Fruit fly (Drosophila melanogaster) whole organism, embryonic: ENCODE results near the gene rdog.
A peak's percentile ranks its signal among the peaks of the same experiment; 100 is the strongest.

ENCODE experiments used
- Atf6 ChIP-seq: fragments of 200-800 bp; sonication (Bioruptor generic); IDR thresholded peaks from 2 replicates; pipeline ENCODE4 v1.3.6; 2022; ENCODE audit warnings: missing biosample characterization, missing genetic modification characterization
- Bgb ChIP-seq: fragments of 200-800 bp; sonication (Bioruptor generic); IDR thresholded peaks from 2 replicates; pipeline ENCODE4 v1.3.6; 2022; ENCODE audit warnings: missing biosample characterization, missing genetic modification characterization; ENCODE audit not compliant: partially characterized antibody
- CG10209 ChIP-seq: fragments of 200-800 bp; sonication (Bioruptor generic); optimal IDR thresholded peaks from 3 replicates; lab custom pipeline; 2017; ENCODE audit warnings: missing biosample characterization, mild to moderate bottlenecking, missing genetic modification characterization, missing genetic modification reagents
- CG1024 ChIP-seq: fragments of 200-800 bp; sonication (Bioruptor generic); IDR thresholded peaks from 2 replicates; pipeline ENCODE4 v1.3.6; 2022; ENCODE audit warnings: missing biosample characterization, missing genetic modification characterization
- CG10431 ChIP-seq: fragments of 200-800 bp; sonication (Bioruptor generic); optimal IDR thresholded peaks from 3 replicates; lab custom pipeline; 2018; ENCODE audit warnings: missing biosample characterization, mild to moderate bottlenecking, missing genetic modification characterization
- CG10543 ChIP-seq: fragments of 200-800 bp; sonication (Bioruptor generic); optimal IDR thresholded peaks from 3 replicates; lab custom pipeline; 2017; ENCODE audit warnings: missing biosample characterization, mild to moderate bottlenecking, missing genetic modification characterization, moderate library complexity
- CG10959 ChIP-seq: fragments of 200-800 bp; sonication (Bioruptor generic); IDR thresholded peaks from 2 replicates; pipeline ENCODE4 v1.3.6; 2022; ENCODE audit warnings: missing biosample characterization, missing genetic modification characterization
- CG12219 ChIP-seq: fragments of 200-800 bp; sonication (Bioruptor generic); optimal IDR thresholded peaks from 3 replicates; lab custom pipeline; 2018; ENCODE audit warnings: missing biosample characterization, mild to moderate bottlenecking, missing genetic modification characterization
- CG12744 ChIP-seq: fragments of 200-800 bp; sonication (Bioruptor generic); optimal IDR thresholded peaks from 2 replicates; lab custom pipeline; 2016; ENCODE audit warnings: missing biosample characterization, missing genetic modification characterization
- CG18599 ChIP-seq: fragments of 200-800 bp; sonication (Bioruptor generic); optimal IDR thresholded peaks from 3 replicates; lab custom pipeline; 2017; ENCODE audit warnings: missing biosample characterization, missing genetic modification characterization, mild to moderate bottlenecking, moderate library complexity, missing genetic modification reagents
- CG4404 ChIP-seq: fragments of 200-800 bp; sonication (Bioruptor generic); IDR thresholded peaks from 2 replicates; pipeline ENCODE4 v1.3.6; 2022; ENCODE audit warnings: missing biosample characterization, missing genetic modification characterization
- CG9437 ChIP-seq: fragments of 200-800 bp; sonication (Bioruptor generic); optimal IDR thresholded peaks from 2 replicates; lab custom pipeline; 2018; ENCODE audit warnings: missing biosample characterization, mild to moderate bottlenecking, missing genetic modification characterization
- Dbx ChIP-seq: fragments of 200-800 bp; sonication (Bioruptor generic); IDR thresholded peaks from 3 replicates; pipeline ENCODE4 v1.3.6; 2022; ENCODE audit warnings: missing biosample characterization, missing genetic modification characterization
- Drgx ChIP-seq: fragments of 200-800 bp; sonication (Bioruptor generic); IDR thresholded peaks from 2 replicates; pipeline ENCODE4 v1.3.6; 2022; ENCODE audit warnings: missing biosample characterization, missing genetic modification characterization
- E2f2 ChIP-seq: fragments of 200-800 bp; sonication (Bioruptor generic); IDR thresholded peaks from 2 replicates; pipeline ENCODE4 v1.3.6; 2022; ENCODE audit warnings: missing biosample characterization, missing genetic modification characterization
- Ets65A ChIP-seq: fragments of 200-800 bp; sonication (Bioruptor generic); peaks from one replicate; lab custom pipeline; 2016; ENCODE audit warnings: missing biosample characterization, missing genetic modification characterization
- Gug ChIP-seq: fragments of 200-800 bp; sonication (Bioruptor generic); IDR thresholded peaks from 4 replicates; pipeline ENCODE4 v1.3.6; 2022; ENCODE audit warnings: missing biosample characterization, missing genetic modification characterization
- Lhr ChIP-seq: fragments of 200-800 bp; sonication (Bioruptor generic); optimal IDR thresholded peaks from 3 replicates; lab custom pipeline; 2017; ENCODE audit warnings: mild to moderate bottlenecking, missing biosample characterization, missing genetic modification reagents, missing genetic modification characterization
- NFAT ChIP-seq: fragments of 200-800 bp; sonication (Bioruptor generic); IDR thresholded peaks from 2 replicates; pipeline ENCODE4 v1.3.6; 2022; ENCODE audit warnings: missing biosample characterization, missing genetic modification characterization
- Nf-YB ChIP-seq: fragments of 200-800 bp; sonication (Bioruptor generic); optimal IDR thresholded peaks from 3 replicates; lab custom pipeline; 2019; ENCODE audit warnings: missing biosample characterization, mild to moderate bottlenecking, missing genetic modification characterization, moderate library complexity
- Rfx ChIP-seq: fragments of 200-800 bp; sonication (Bioruptor generic); IDR thresholded peaks from 2 replicates; pipeline ENCODE4 v1.3.6; 2022; ENCODE audit warnings: missing biosample characterization, missing genetic modification characterization
- Xrp1 ChIP-seq: fragments of 200-800 bp; sonication (Bioruptor generic); IDR thresholded peaks from 2 replicates; pipeline ENCODE4 v1.3.6; 2022; ENCODE audit warnings: missing biosample characterization, missing genetic modification characterization
- al ChIP-seq: fragments of 200-800 bp; sonication (Bioruptor generic); IDR thresholded peaks from 2 replicates; pipeline ENCODE4 v1.3.6; 2022; ENCODE audit warnings: missing biosample characterization, missing genetic modification characterization
- amos ChIP-seq: fragments of 200-800 bp; sonication (Bioruptor generic); IDR thresholded peaks from 2 replicates; pipeline ENCODE4 v1.3.6; 2022; ENCODE audit warnings: missing biosample characterization, missing genetic modification characterization; ENCODE audit not compliant: partially characterized antibody
- ara ChIP-seq: fragments of 200-800 bp; sonication (Bioruptor generic); IDR thresholded peaks from 2 replicates; pipeline ENCODE4 v1.3.6; 2022; ENCODE audit warnings: missing biosample characterization, missing genetic modification characterization
- bab2 ChIP-seq: fragments of 200-800 bp; sonication (Bioruptor generic); optimal IDR thresholded peaks from 2 replicates; lab custom pipeline; 2016; ENCODE audit warnings: missing biosample characterization, missing genetic modification characterization
- bsh ChIP-seq, 2 experiments: fragments of 200-800 bp; sonication (Bioruptor generic); optimal IDR thresholded peaks; 2 replicates each; lab custom pipeline; 2017 to 2018; ENCODE audit warnings: mild to moderate bottlenecking in 2 of 2, missing biosample characterization in 2 of 2, missing genetic modification characterization in 2 of 2, moderate library complexity in 1 of 2
- cwo ChIP-seq: fragments of 200-800 bp; sonication (Bioruptor generic); optimal IDR thresholded peaks from 3 replicates; lab custom pipeline; 2017; ENCODE audit warnings: missing biosample characterization, missing genetic modification characterization, mild to moderate bottlenecking, moderate library complexity, missing genetic modification reagents
- ems ChIP-seq: fragments of 200-800 bp; sonication (Bioruptor generic); optimal IDR thresholded peaks from 3 replicates; lab custom pipeline; 2016; ENCODE audit warnings: missing biosample characterization, missing genetic modification characterization
- esg ChIP-seq: fragments of 200-800 bp; sonication (Bioruptor generic); conservative IDR thresholded peaks from 2 replicates; pipeline ENCODE4 v1.3.6; 2022; ENCODE audit warnings: missing biosample characterization, missing genetic modification characterization
- eyg ChIP-seq: fragments of 200-800 bp; sonication (Bioruptor generic); optimal IDR thresholded peaks from 3 replicates; lab custom pipeline; 2016; ENCODE audit warnings: missing biosample characterization, missing genetic modification characterization
- fu2 ChIP-seq: fragments of 200-800 bp; sonication (Bioruptor generic); optimal IDR thresholded peaks from 2 replicates; lab custom pipeline; 2016; ENCODE audit warnings: missing biosample characterization, missing genetic modification characterization
- grau ChIP-seq: fragments of 200-800 bp; optimal IDR thresholded peaks from 3 replicates; lab custom pipeline; 2019; ENCODE audit warnings: missing biosample characterization, mild to moderate bottlenecking, missing genetic modification characterization, moderate library complexity
- hbn ChIP-seq: fragments of 200-800 bp; sonication (Bioruptor generic); IDR thresholded peaks from 2 replicates; pipeline ENCODE4 v1.3.6; 2022; ENCODE audit warnings: missing biosample characterization, missing genetic modification characterization; ENCODE audit not compliant: partially characterized antibody
- jigr1 ChIP-seq: fragments of 200-800 bp; sonication (Bioruptor generic); IDR thresholded peaks from 3 replicates; pipeline ENCODE4 v1.3.6; 2022; ENCODE audit warnings: missing biosample characterization, missing genetic modification characterization
- lab ChIP-seq: fragments of 200-800 bp; sonication (Bioruptor generic); optimal IDR thresholded peaks from 3 replicates; lab custom pipeline; 2017; ENCODE audit warnings: missing biosample characterization, missing genetic modification characterization, mild to moderate bottlenecking, moderate library complexity, missing genetic modification reagents
- lbe ChIP-seq: fragments of 200-800 bp; sonication (Bioruptor generic); optimal IDR thresholded peaks from 2 replicates; lab custom pipeline; 2016; ENCODE audit warnings: missing biosample characterization, mild to moderate bottlenecking, missing genetic modification characterization
- mam ChIP-seq: fragments of 200-800 bp; sonication (Bioruptor generic); optimal IDR thresholded peaks from 3 replicates; lab custom pipeline; 2016; ENCODE audit warnings: missing biosample characterization, missing genetic modification characterization
- nmo ChIP-seq: fragments of 200-800 bp; sonication (Bioruptor generic); optimal IDR thresholded peaks from 2 replicates; lab custom pipeline; 2018; ENCODE audit warnings: missing biosample characterization, mild to moderate bottlenecking, missing genetic modification characterization, moderate library complexity
- nom ChIP-seq: fragments of 200-800 bp; sonication (Bioruptor generic); optimal IDR thresholded peaks from 2 replicates; lab custom pipeline; 2017; ENCODE audit warnings: missing biosample characterization, missing genetic modification characterization, mild to moderate bottlenecking, moderate library complexity, missing genetic modification reagents
- peb ChIP-seq: fragments of 200-800 bp; sonication (Bioruptor generic); IDR thresholded peaks from 2 replicates; pipeline ENCODE4 v1.3.6; 2022; ENCODE audit warnings: missing biosample characterization, missing genetic modification characterization
- row ChIP-seq: fragments of 200-800 bp; sonication (Bioruptor generic); IDR thresholded peaks from 3 replicates; pipeline ENCODE4 v1.3.6; 2022; ENCODE audit warnings: missing biosample characterization, missing genetic modification characterization
- sd ChIP-seq: fragments of 200-800 bp; sonication (Bioruptor generic); optimal IDR thresholded peaks from 3 replicates; lab custom pipeline; 2018; ENCODE audit warnings: missing biosample characterization, mild to moderate bottlenecking, missing genetic modification characterization, moderate library complexity
- sens ChIP-seq: fragments of 200-800 bp; sonication (Bioruptor generic); peaks from one replicate; lab custom pipeline; 2016; ENCODE audit warnings: missing biosample characterization, missing genetic modification characterization
- sug ChIP-seq: fragments of 200-800 bp; optimal IDR thresholded peaks from 2 replicates; lab custom pipeline; 2019; ENCODE audit warnings: missing biosample characterization, mild to moderate bottlenecking, missing genetic modification characterization, moderate library complexity
- tgo ChIP-seq: fragments of 200-800 bp; sonication (Bioruptor generic); IDR thresholded peaks from 3 replicates; pipeline ENCODE4 v1.3.6; 2022; ENCODE audit warnings: missing biosample characterization, missing genetic modification characterization
- tin ChIP-seq: fragments of 200-800 bp; sonication (Bioruptor generic); optimal IDR thresholded peaks from 3 replicates; lab custom pipeline; 2016; ENCODE audit warnings: missing biosample characterization, missing genetic modification characterization
- trh ChIP-seq: fragments of 200-800 bp; sonication (Bioruptor generic); optimal IDR thresholded peaks from 2 replicates; lab custom pipeline; 2016; ENCODE audit warnings: missing biosample characterization, missing genetic modification characterization
- z ChIP-seq: fragments of 200-800 bp; sonication (Bioruptor generic); IDR thresholded peaks from 3 replicates; pipeline ENCODE4 v1.3.6; 2022; ENCODE audit warnings: missing biosample characterization, missing genetic modification characterization

The rdog gene

DNA sequence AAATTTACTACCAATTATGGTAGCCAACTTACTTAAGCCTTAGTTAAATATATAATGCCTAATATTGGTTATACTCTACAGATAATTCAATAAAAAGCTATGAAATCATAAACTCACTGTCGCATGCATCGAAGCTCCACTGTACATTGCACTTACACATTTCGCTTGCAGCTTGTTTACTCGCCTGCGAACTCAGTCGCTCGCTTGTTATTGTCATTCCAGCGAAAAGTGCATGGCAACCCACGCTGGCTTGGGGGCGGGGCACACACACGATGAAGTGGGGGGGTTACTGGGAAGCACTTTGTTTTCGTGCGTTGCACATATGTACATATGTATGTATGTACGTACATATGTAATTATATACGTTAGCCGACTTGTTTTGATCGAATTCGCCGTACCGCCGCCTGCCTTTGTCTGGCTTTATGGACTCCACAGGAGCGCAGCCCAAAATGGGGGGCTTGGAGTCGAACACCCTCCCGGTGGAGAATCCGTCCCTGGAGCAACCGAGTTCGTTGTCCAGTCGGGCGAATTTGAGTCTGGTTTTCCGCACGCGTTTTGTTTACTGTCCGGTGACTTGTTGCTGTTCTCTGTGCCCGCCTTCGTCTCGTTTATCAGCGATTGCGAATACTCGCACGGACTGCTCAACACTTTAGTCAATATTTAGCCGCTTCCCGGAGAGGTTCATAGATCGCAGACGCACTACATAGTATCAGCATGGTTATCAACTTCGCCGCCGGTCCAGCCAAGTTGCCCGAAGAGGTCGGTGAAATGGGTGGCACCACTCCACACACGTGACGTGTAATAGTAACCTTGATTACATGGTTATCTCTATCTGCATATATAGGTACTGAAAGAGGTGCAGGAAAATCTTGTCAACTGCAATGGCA, 42.1 kb downstream of the rdog start, which contains the start of gene CG11899 (continued):
- TF ChIP-seq lab (GFP tag; lab: Kevin White, UChicago) (peak; percentile 21), nmo (GFP tag; lab: Kevin White, UChicago) (no peak), CG10959 (GFP tag; lab: Robert Waterston, UW) (no peak), z (no peak), eyg (GFP tag; lab: Kevin White, UChicago) (no peak), Nf-YB (GFP tag; lab: Kevin White, UChicago) (no peak), sens (GFP tag; lab: Kevin White, UChicago) (peak; percentile 63), amos (GFP tag; lab: Robert Waterston, UW) (0 out of 2 replicates have a peak, but pooled peaks have one; percentile 17), lbe (GFP tag; lab: Kevin White, UChicago) (peak; percentile 85), CG4404 (GFP tag; lab: Robert Waterston, UW) (peak; percentile 21; the same call in 1 of the 2 replicates), NFAT (0 out of 2 replicates have a peak, but pooled peaks have one; percentile 23), CG1024 (GFP tag; lab: Robert Waterston, UW) (no peak), sug (tag; lab: Kevin White, UChicago) (peak; percentile 46), sd (tag; lab: Kevin White, UChicago) (no peak), CG9437 (GFP tag; lab: Kevin White, UChicago) (no peak), fu2 (no peak), grau (tag; lab: Kevin White, UChicago) (no peak), trh (GFP tag; lab: Kevin White, UChicago) (no peak), E2f2 (no peak), Bgb (0 out of 2 replicates have a peak, but pooled peaks have one; percentile 42), bsh (GFP tag; optimal IDR thresholded peaks at IDR 0.05; lab: Kevin White, UChicago) (peak in 1 of 2 experiments; percentile 47), ems (GFP tag; lab: Kevin White, UChicago) (no peak), Xrp1 (peak; percentile 36; the same call in 1 of the 2 replicates), Gug (GFP tag; lab: Robert Waterston, UW) (peak; percentile 75; the same call in 3 of the 4 replicates), ara (GFP tag; lab: Robert Waterston, UW) (peak; percentile 40; the same call in 1 of the 2 replicates), CG10543 (GFP tag; lab: Kevin White, UChicago) (no peak), tin (peak; percentile 9), mam (GFP tag; lab: Kevin White, UChicago) (peak; percentile 7), bab2 (peak; percentile 7), Lhr (GFP tag; lab: Kevin White, UChicago) (no peak), Dbx (GFP tag; lab: Robert Waterston, UW) (peak; percentile 45; the same call in 1 of the 3 replicates), row (GFP tag; lab: Robert Waterston, UW) (0 out of 3 replicates have a peak, but pooled peaks have one; percentile 12), nom (GFP tag; lab: Kevin White, UChicago) (peak; percentile 89), CG18599 (GFP tag; lab: Kevin White, UChicago) (peak; percentile 12), esg (no peak), al (GFP tag; lab: Robert Waterston, UW) (no peak; the same call in 1 of the 2 replicates), hbn (GFP tag; lab: Robert Waterston, UW) (no peak), cwo (GFP tag; lab: Kevin White, UChicago) (peak; percentile 89), CG12744 (GFP tag; lab: Kevin White, UChicago) (no peak), Atf6 (GFP tag; lab: Robert Waterston, UW) (no peak), Ets65A (GFP tag; lab: Kevin White, UChicago) (peak; percentile 53), CG10209 (GFP tag; lab: Kevin White, UChicago) (no peak), CG12219 (GFP tag; lab: Kevin White, UChicago) (no peak), Rfx (GFP tag; lab: Robert Waterston, UW) (peak; percentile 35; the same call in 1 of the 2 replicates), tgo (GFP tag; lab: Robert Waterston, UW) (no peak), CG10431 (GFP tag; lab: Kevin White, UChicago) (no peak), jigr1 (GFP tag; lab: Robert Waterston, UW) (no peak), Drgx (GFP tag; lab: Robert Waterston, UW) (peak; percentile 75), peb (GFP tag; lab: Robert Waterston, UW) (no peak)
